Worm (Caenorhabditis elegans) whole organism, young adult: Measurements from ENCODE around the gene pot-1.

Source experiments
- B0019.2 ChIP-seq: fragments of 200-800 bp; sonication (Bioruptor generic); conservative IDR thresholded peaks from 2 replicates; pipeline ENCODE4 v1.3.6; 2022; ENCODE audit warnings: missing genetic modification reagents, missing genetic modification characterization, missing compliant biosample characterization
- B0336.3 ChIP-seq: fragments of 200-800 bp; sonication (Bioruptor generic); IDR thresholded peaks from 2 replicates; pipeline ENCODE4 v1.3.6; 2022; ENCODE audit warnings: missing genetic modification characterization, missing compliant biosample characterization
- C06A6.2 ChIP-seq: fragments of 200-800 bp; sonication (Bioruptor generic); conservative IDR thresholded peaks from 2 replicates; pipeline ENCODE4 v1.3.6; 2022; ENCODE audit warnings: missing genetic modification characterization, missing compliant biosample characterization
- D2030.7 ChIP-seq: fragments of 200-800 bp; sonication (Bioruptor generic); IDR thresholded peaks from 2 replicates; pipeline ENCODE4 v1.3.6; 2022; ENCODE audit warnings: missing genetic modification reagents, missing genetic modification characterization, missing compliant biosample characterization
- F10E7.11 ChIP-seq: sonication (generic microtip); optimal IDR thresholded peaks from 2 replicates; lab custom pipeline; 2017; ENCODE audit warnings: mild to moderate bottlenecking, missing genetic modification characterization, moderate library complexity, missing compliant biosample characterization
- F39B2.1 ChIP-seq: fragments of 200-800 bp; sonication (Bioruptor generic); IDR thresholded peaks from 2 replicates; pipeline ENCODE4 v1.3.6; 2022; ENCODE audit warnings: missing genetic modification reagents, missing genetic modification characterization, missing compliant biosample characterization
- F49E8.2 ChIP-seq: sonication (generic microtip); optimal IDR thresholded peaks from 3 replicates; lab custom pipeline; 2017; ENCODE audit warnings: missing genetic modification characterization, mild to moderate bottlenecking, missing compliant biosample characterization, antibody characterized with exemption, moderate library complexity; ENCODE audit not compliant: insufficient read depth
- F55B11.4 ChIP-seq: sonication (generic microtip); optimal IDR thresholded peaks from 2 replicates; lab custom pipeline; 2016; ENCODE audit warnings: missing compliant biosample characterization, missing genetic modification characterization, borderline replicate concordance; ENCODE audit not compliant: insufficient read depth
- F57A8.1 ChIP-seq: fragments of 200-800 bp; sonication (Bioruptor generic); optimal IDR thresholded peaks from 2 replicates; lab custom pipeline; 2018; ENCODE audit warnings: mild to moderate bottlenecking, missing genetic modification characterization, moderate library complexity, missing compliant biosample characterization
- F57C9.4 ChIP-seq: sonication (generic microtip); optimal IDR thresholded peaks from 2 replicates; lab custom pipeline; 2017; ENCODE audit warnings: mild to moderate bottlenecking, missing genetic modification characterization, missing compliant biosample characterization
- K11D2.4 ChIP-seq: fragments of 200-800 bp; sonication (Bioruptor generic); IDR thresholded peaks from 2 replicates; pipeline ENCODE4 v1.3.6; 2022; ENCODE audit warnings: missing genetic modification reagents, missing genetic modification characterization, missing compliant biosample characterization
- Y53F4B.3 ChIP-seq: fragments of 200-800 bp; sonication (Bioruptor generic); IDR thresholded peaks from 2 replicates; pipeline ENCODE4 v1.3.6; 2022; ENCODE audit warnings: missing genetic modification reagents, missing genetic modification characterization, missing compliant biosample characterization
- Y53G8AR.9 ChIP-seq: fragments of 200-800 bp; sonication (Bioruptor generic); conservative IDR thresholded peaks from 2 replicates; pipeline ENCODE4 v1.3.6; 2022; ENCODE audit warnings: missing genetic modification reagents, missing genetic modification characterization, missing compliant biosample characterization
- Y56A3A.18 ChIP-seq: fragments of 200-800 bp; sonication (Bioruptor generic); IDR thresholded peaks from 2 replicates; pipeline ENCODE4 v1.3.6; 2022; ENCODE audit warnings: missing genetic modification reagents, missing genetic modification characterization, missing compliant biosample characterization
- ZK185.1 ChIP-seq: sonication (generic microtip); optimal IDR thresholded peaks from 2 replicates; lab custom pipeline; 2016; ENCODE audit warnings: mild to moderate bottlenecking, missing genetic modification characterization, missing compliant biosample characterization; ENCODE audit not compliant: poor library complexity, severe bottlenecking
- akir-1 ChIP-seq: fragments of 200-800 bp; sonication (Bioruptor generic); optimal IDR thresholded peaks from 2 replicates; lab custom pipeline; 2018; ENCODE audit warnings: mild to moderate bottlenecking, missing genetic modification characterization, moderate library complexity, missing compliant biosample characterization
- aptf-2 ChIP-seq: fragments of 200-800 bp; sonication (Bioruptor generic); conservative IDR thresholded peaks from 2 replicates; pipeline ENCODE4 v1.3.6; 2022; ENCODE audit warnings: missing genetic modification reagents, missing genetic modification characterization, missing compliant biosample characterization
- athp-1 ChIP-seq: sonication (generic microtip); optimal IDR thresholded peaks from 2 replicates; lab custom pipeline; 2017; ENCODE audit warnings: mild to moderate bottlenecking, missing genetic modification characterization, missing compliant biosample characterization
- ceh-40 ChIP-seq: fragments of 200-800 bp; sonication (Bioruptor generic); IDR thresholded peaks from 2 replicates; pipeline ENCODE4 v1.3.6; 2022; ENCODE audit warnings: missing genetic modification characterization, missing compliant biosample characterization
- ceh-58 ChIP-seq: fragments of 200-800 bp; sonication (Bioruptor generic); IDR thresholded peaks from 2 replicates; pipeline ENCODE4 v1.3.6; 2022; ENCODE audit warnings: missing genetic modification characterization, missing compliant biosample characterization
- die-1 ChIP-seq: sonication (generic microtip); optimal IDR thresholded peaks from 2 replicates; lab custom pipeline; 2016; ENCODE audit warnings: missing genotype, mild to moderate bottlenecking, missing genetic modification characterization, missing compliant biosample characterization
- dox-1 ChIP-seq: fragments of 200-800 bp; sonication (Bioruptor generic); IDR thresholded peaks from 2 replicates; pipeline ENCODE4 v1.3.6; 2022; ENCODE audit warnings: missing genetic modification reagents, missing genetic modification characterization, missing compliant biosample characterization
- dpl-1 ChIP-seq: fragments of 150-350 bp; optimal IDR thresholded peaks from 2 replicates; lab custom pipeline; 2014; ENCODE audit warnings: missing biosample characterization, missing genetic modification reagents, missing genetic modification characterization
- egl-18 ChIP-seq: fragments of 200-800 bp; sonication (Bioruptor generic); IDR thresholded peaks from 2 replicates; pipeline ENCODE4 v1.3.6; 2022; ENCODE audit warnings: missing genetic modification reagents, missing genetic modification characterization, missing compliant biosample characterization
- ets-4 ChIP-seq: fragments of 200-800 bp; sonication (Bioruptor generic); optimal IDR thresholded peaks from 2 replicates; lab custom pipeline; 2018; ENCODE audit warnings: mild to moderate bottlenecking, missing genetic modification characterization, missing compliant biosample characterization
- fkh-3 ChIP-seq: sonication (generic microtip); optimal IDR thresholded peaks from 2 replicates; lab custom pipeline; 2016; ENCODE audit warnings: mild to moderate bottlenecking, missing genetic modification characterization, missing compliant biosample characterization
- hlh-12 ChIP-seq: sonication (generic microtip); optimal IDR thresholded peaks from 2 replicates; lab custom pipeline; 2016; ENCODE audit warnings: missing genetic modification characterization, missing compliant biosample characterization
- hlh-26 ChIP-seq: fragments of 200-800 bp; sonication (Bioruptor generic); conservative IDR thresholded peaks from 2 replicates; pipeline ENCODE4 v1.3.6; 2022; ENCODE audit warnings: missing genetic modification reagents, missing genetic modification characterization, missing compliant biosample characterization
- hmg-1.2 ChIP-seq: fragments of 200-800 bp; sonication (Bioruptor generic); IDR thresholded peaks from 2 replicates; pipeline ENCODE4 v1.3.6; 2022; ENCODE audit warnings: missing genetic modification reagents, missing genetic modification characterization, missing compliant biosample characterization
- hmg-20 ChIP-seq: fragments of 200-800 bp; sonication (Bioruptor generic); IDR thresholded peaks from 2 replicates; pipeline ENCODE4 v1.3.6; 2022; ENCODE audit warnings: missing genetic modification reagents, missing genetic modification characterization, missing compliant biosample characterization
- hsf-1 ChIP-seq: fragments of 200-800 bp; sonication (Bioruptor generic); IDR thresholded peaks from 2 replicates; pipeline ENCODE4 v1.3.6; 2022; ENCODE audit warnings: missing genetic modification reagents, missing genetic modification characterization, missing compliant biosample characterization
- let-526 ChIP-seq: fragments of 200-800 bp; sonication (Bioruptor generic); IDR thresholded peaks from 2 replicates; pipeline ENCODE4 v1.3.6; 2022; ENCODE audit warnings: missing genetic modification reagents, missing genetic modification characterization, missing compliant biosample characterization
- let-607 ChIP-seq, 2 experiments: fragments of 200-800 bp in 1 of 2; sonication (Bioruptor generic) in 1 of 2; sonication (generic microtip) in 1 of 2; optimal IDR thresholded peaks; 2 replicates each; lab custom pipeline; 2016 to 2018; ENCODE audit warnings: mild to moderate bottlenecking in 2 of 2, missing compliant biosample characterization in 2 of 2, missing genetic modification characterization in 2 of 2, moderate library complexity in 2 of 2, missing genotype in 1 of 2
- lin-40 ChIP-seq: sonication (generic microtip); optimal IDR thresholded peaks from 2 replicates; lab custom pipeline; 2016; ENCODE audit warnings: missing genetic modification characterization, mild to moderate bottlenecking, missing compliant biosample characterization, missing genotype, missing genetic modification reagents
- lir-1 ChIP-seq: fragments of 200-800 bp; sonication (Bioruptor generic); conservative IDR thresholded peaks from 2 replicates; pipeline ENCODE4 v1.3.6; 2022; ENCODE audit warnings: missing genetic modification reagents, missing genetic modification characterization, missing compliant biosample characterization
- lsl-1 ChIP-seq: fragments of 200-800 bp; sonication (Bioruptor generic); optimal IDR thresholded peaks from 2 replicates; lab custom pipeline; 2018; ENCODE audit warnings: mild to moderate bottlenecking, missing genetic modification characterization, moderate library complexity, missing compliant biosample characterization
- madf-10 ChIP-seq: sonication (generic microtip); optimal IDR thresholded peaks from 2 replicates; lab custom pipeline; 2016; ENCODE audit warnings: mild to moderate bottlenecking, missing genetic modification characterization, missing compliant biosample characterization
- mcd-1 ChIP-seq: fragments of 200-800 bp; sonication (Bioruptor generic); IDR thresholded peaks from 2 replicates; pipeline ENCODE4 v1.3.6; 2022; ENCODE audit warnings: missing genetic modification reagents, missing genetic modification characterization, missing compliant biosample characterization
- mes-4 ChIP-seq: sonication (generic microtip); optimal IDR thresholded peaks from 2 replicates; lab custom pipeline; 2016; ENCODE audit warnings: missing genotype, missing genetic modification characterization, missing compliant biosample characterization
- mxl-1 ChIP-seq: sonication (generic microtip); optimal IDR thresholded peaks from 2 replicates; lab custom pipeline; 2016; ENCODE audit warnings: missing genetic modification characterization, missing compliant biosample characterization
- pbrm-1 ChIP-seq: fragments of 200-800 bp; sonication (Bioruptor generic); IDR thresholded peaks from 2 replicates; pipeline ENCODE4 v1.3.6; 2022; ENCODE audit warnings: missing genetic modification reagents, missing genetic modification characterization, missing compliant biosample characterization
- pha-4 ChIP-seq: fragments of 150-350 bp; sonication (generic microtip); optimal IDR thresholded peaks from 2 replicates; lab custom pipeline; 2014; ENCODE audit warnings: missing biosample characterization, missing genetic modification reagents, missing genetic modification characterization
- sea-2 ChIP-seq: fragments of 200-800 bp; sonication (Bioruptor generic); IDR thresholded peaks from 2 replicates; pipeline ENCODE4 v1.3.6; 2022; ENCODE audit warnings: missing genetic modification characterization, missing compliant biosample characterization
- snpc-3.4 ChIP-seq: sonication (generic microtip); optimal IDR thresholded peaks from 2 replicates; lab custom pipeline; 2017; ENCODE audit warnings: missing genetic modification characterization, mild to moderate bottlenecking, missing compliant biosample characterization, antibody characterized with exemption, moderate library complexity, missing genotype, missing genetic modification reagents
- snpc-4 ChIP-seq, 5 experiments: fragments of 150-350 bp in 1 of 5; sonication (generic microtip) in 4 of 5; optimal IDR thresholded peaks; 2 replicates each; lab custom pipeline; 2014 to 2018; ENCODE audit warnings: missing genetic modification characterization in 5 of 5, missing biosample characterization in 3 of 5, antibody characterized with exemption in 2 of 5, mild to moderate bottlenecking in 2 of 5, missing compliant biosample characterization in 2 of 5, missing genotype in 2 of 5, moderate library complexity in 2 of 5, missing genetic modification reagents in 1 of 5
- unc-62 ChIP-seq: fragments of 150-350 bp; optimal IDR thresholded peaks from 2 replicates; lab custom pipeline; 2014; ENCODE audit warnings: missing biosample characterization, missing genetic modification reagents, missing genetic modification characterization
- ztf-22 ChIP-seq: fragments of 200-800 bp; sonication (Bioruptor generic); optimal IDR thresholded peaks from 2 replicates; lab custom pipeline; 2018; ENCODE audit warnings: mild to moderate bottlenecking, missing genetic modification characterization, moderate library complexity, missing compliant biosample characterization
- ztf-25 ChIP-seq: fragments of 200-800 bp; sonication (Bioruptor generic); IDR thresholded peaks from 2 replicates; pipeline ENCODE4 v1.3.6; 2022; ENCODE audit warnings: missing genetic modification reagents, missing genetic modification characterization, missing compliant biosample characterization

pot-1 gene

DNA sequence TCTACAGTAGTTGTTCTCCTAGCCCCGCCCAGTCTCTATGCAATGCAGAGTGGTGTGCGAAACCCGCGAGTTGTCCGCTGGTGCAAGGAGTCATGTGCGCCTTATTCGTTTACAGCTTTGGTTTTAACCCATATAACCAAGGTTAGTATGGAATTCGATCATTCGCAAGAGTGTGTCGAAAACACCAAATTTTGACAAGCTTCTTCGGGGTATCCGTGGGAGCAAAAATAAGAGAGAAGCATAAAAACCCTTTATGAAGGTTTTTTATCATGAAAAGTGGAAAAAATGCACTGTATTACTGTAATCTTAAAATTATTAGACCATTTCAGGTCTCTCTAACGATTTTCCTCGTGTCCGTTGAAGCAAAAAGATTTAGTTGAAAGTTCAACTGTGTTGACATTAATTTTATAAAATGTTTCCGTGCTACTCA lies 8.7 kb upstream of the pot-1 start (continued):
- TF ChIP-seq F49E8.2 (tag; lab: Kevin White, UChicago) (peak; percentile 87), hsf-1 (GFP tag; lab: Robert Waterston, UW) (peak; percentile 56), pha-4 (tag; lab: Kevin White, UChicago) (no peak), lin-40 (no peak), die-1 (tag; lab: Kevin White, UChicago) (no peak), C06A6.2 (no peak), B0019.2 (GFP tag; lab: Robert Waterston, UW) (0 out of 2 replicates have a peak, but pooled peaks have one; percentile 24), akir-1 (GFP tag; lab: Kevin White, UChicago) (no peak), F55B11.4 (no peak), madf-10 (no peak), ztf-22 (GFP tag; lab: Kevin White, UChicago) (no peak), aptf-2 (GFP tag; lab: Robert Waterston, UW) (no peak), snpc-4 (GFP tag; optimal IDR thresholded peaks at IDR 0.05; lab: Kevin White, UChicago) (peak; percentile 96), snpc-4 (tag; optimal IDR thresholded peaks at IDR 0.05; lab: Kevin White, UChicago) (peak; percentile 96 to 98 (median 97)), let-607 (tag; optimal IDR thresholded peaks at IDR 0.05; lab: Kevin White, UChicago) (no peak), fkh-3 (tag; lab: Kevin White, UChicago) (no peak), let-526 (GFP tag; lab: Robert Waterston, UW) (no peak), ets-4 (no peak), hlh-26 (GFP tag; lab: Robert Waterston, UW) (no peak), Y53F4B.3 (GFP tag; lab: Robert Waterston, UW) (0 out of 2 replicates have a peak, but pooled peaks have one; percentile 4), hlh-12 (tag; lab: Kevin White, UChicago) (no peak), hmg-1.2 (GFP tag; lab: Robert Waterston, UW) (peak; percentile 94), hmg-20 (GFP tag; lab: Robert Waterston, UW) (0 out of 2 replicates have a peak, but pooled peaks have one; percentile 47), ceh-40 (GFP tag; lab: Robert Waterston, UW) (0 out of 2 replicates have a peak, but pooled peaks have one; percentile 49), F57A8.1 (GFP tag; lab: Kevin White, UChicago) (no peak), Y56A3A.18 (GFP tag; lab: Robert Waterston, UW) (peak; percentile 61; the same call in 1 of the 2 replicates), dpl-1 (GFP tag; lab: Kevin White, UChicago) (no peak), lir-1 (GFP tag; lab: Robert Waterston, UW) (no peak), D2030.7 (GFP tag; lab: Robert Waterston, UW) (peak; percentile 92), B0336.3 (GFP tag; lab: Robert Waterston, UW) (no peak), egl-18 (no peak), dox-1 (GFP tag; lab: Robert Waterston, UW) (peak; percentile 78), Y53G8AR.9 (GFP tag; lab: Robert Waterston, UW) (peak; percentile 78), snpc-3.4 (tag; lab: Kevin White, UChicago) (peak; percentile 95), ztf-25 (no peak), lsl-1 (GFP tag; lab: Kevin White, UChicago) (peak; percentile 71), ZK185.1 (tag; lab: Kevin White, UChicago) (no peak), mes-4 (tag; lab: Kevin White, UChicago) (no peak), sea-2 (GFP tag; lab: Robert Waterston, UW) (no peak), K11D2.4 (no peak), F57C9.4 (no peak), F10E7.11 (tag; lab: Kevin White, UChicago) (no peak), mcd-1 (GFP tag; lab: Robert Waterston, UW) (peak; percentile 51), ceh-58 (GFP tag; lab: Robert Waterston, UW) (no peak), athp-1 (tag; lab: Kevin White, UChicago) (no peak), mxl-1 (tag; lab: Kevin White, UChicago) (no peak), pbrm-1 (peak; percentile 90), unc-62 (GFP tag; lab: Kevin White, UChicago) (no peak), F39B2.1 (GFP tag; lab: Robert Waterston, UW) (0 out of 2 replicates have a peak, but pooled peaks have one; percentile 61)
